Fruit fly (Drosophila melanogaster) Kc167 (cell line): ENCODE data around the gene Dredd.

Experiments used
- Myc ChIP-seq: fragments of >200 bp; optimal IDR thresholded peaks from 2 replicates; lab custom pipeline; 2017; ENCODE audit warnings: missing external identifiers
- Sin3A ChIP-seq: fragments of >200 bp; optimal IDR thresholded peaks from 2 replicates; lab custom pipeline; 2018; ENCODE audit warnings: missing external identifiers
- h ChIP-seq: fragments of >200 bp; optimal IDR thresholded peaks from 3 replicates; lab custom pipeline; 2018; ENCODE audit warnings: missing external identifiers
- insv ChIP-seq: fragments of >200 bp; optimal IDR thresholded peaks from 3 replicates; lab custom pipeline; 2018; ENCODE audit warnings: missing external identifiers
- psq ChIP-seq: fragments of >200 bp; optimal IDR thresholded peaks from 2 replicates; lab custom pipeline; 2017; ENCODE audit warnings: missing external identifiers
- ttk ChIP-seq: sonication (Bioruptor generic); optimal IDR thresholded peaks from 2 replicates; lab custom pipeline; 2017; ENCODE audit warnings: missing external identifiers

- no peak for TF ChIP-seq insv
- TF ChIP-seq Myc (lab: Kevin White, UChicago), result no peak
- TF ChIP-seq h (lab: Kevin White, UChicago), result no peak
- no peak for TF ChIP-seq psq (lab: Kevin White, UChicago)
- no peak for TF ChIP-seq Sin3A (lab: Kevin White, UChicago)
- no peak for TF ChIP-seq ttk (lab: Kevin White, UChicago)
These were observed 36.9 kb downstream of the Dredd start for dm6 chrX:598322-599057.
